Worm (Caenorhabditis elegans) whole organism, L2 larva: ENCODE measurements around the gene F09C6.12.

Experiments
- aly-2 ChIP-seq: fragments of 150-350 bp; optimal IDR thresholded peaks from 2 replicates; lab custom pipeline; 2014; ENCODE audit warnings: missing biosample characterization, missing genetic modification characterization
- elt-3 ChIP-seq: sonication (generic microtip); optimal IDR thresholded peaks from 2 replicates; lab custom pipeline; 2017; ENCODE audit warnings: missing biosample characterization, missing genetic modification characterization
- nhr-23 ChIP-seq: fragments of 150-350 bp; optimal IDR thresholded peaks from 2 replicates; lab custom pipeline; 2014; ENCODE audit warnings: missing biosample characterization, missing genetic modification reagents, missing genetic modification characterization
- nhr-237 ChIP-seq: fragments of 150-350 bp; optimal IDR thresholded peaks from 2 replicates; lab custom pipeline; 2014; ENCODE audit warnings: missing biosample characterization, missing genetic modification characterization
- peb-1 ChIP-seq: fragments of 150-350 bp; optimal IDR thresholded peaks from 2 replicates; lab custom pipeline; 2014; ENCODE audit warnings: missing biosample characterization, missing genetic modification characterization
- snpc-4 ChIP-seq: fragments of 150-350 bp; optimal IDR thresholded peaks from 2 replicates; lab custom pipeline; 2014; ENCODE audit warnings: missing biosample characterization, missing genetic modification characterization
- zag-1 ChIP-seq: fragments of 150-350 bp; optimal IDR thresholded peaks from 2 replicates; lab custom pipeline; 2014; ENCODE audit warnings: missing biosample characterization, missing genetic modification characterization
- ztf-4 ChIP-seq: fragments of 150-350 bp; optimal IDR thresholded peaks from 2 replicates; lab custom pipeline; 2014; ENCODE audit warnings: missing biosample characterization, missing genetic modification characterization

DNA sequence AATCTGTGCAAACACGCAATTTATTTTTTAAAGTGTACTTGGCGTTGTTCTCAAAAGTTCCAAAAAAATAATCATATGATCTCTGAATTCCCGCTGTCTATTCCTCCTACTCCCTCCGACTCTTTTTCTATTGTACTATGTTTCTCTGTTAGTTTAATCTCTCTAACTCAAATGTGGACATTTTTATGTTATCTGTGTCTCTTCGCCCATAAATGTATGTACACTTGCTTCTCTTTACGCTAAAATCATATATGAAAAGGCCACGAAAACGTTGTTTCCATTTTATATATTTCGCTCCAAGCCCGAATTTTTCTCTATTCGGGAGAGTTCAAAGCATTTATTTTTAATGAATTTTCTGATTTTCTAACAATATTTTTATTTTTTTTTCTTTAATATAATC, 28.2 kb downstream of the F09C6.12 start:
- no peak for TF ChIP-seq peb-1
- no peak for TF ChIP-seq ztf-4
- no peak for TF ChIP-seq nhr-23 (tag; lab: Kevin White, UChicago)
- TF ChIP-seq snpc-4 (tag; lab: Kevin White, UChicago), result no peak
- no peak for TF ChIP-seq zag-1 (tag; lab: Kevin White, UChicago)
- TF ChIP-seq aly-2 (tag; lab: Kevin White, UChicago), result no peak
- no peak for TF ChIP-seq elt-3 (tag; lab: Kevin White, UChicago)
- TF ChIP-seq nhr-237 (tag; lab: Kevin White, UChicago), result no peak
